Fruit fly (Drosophila melanogaster) whole organism, pupa: ENCODE measurements around the gene baf.

Experiments
- CG10348 ChIP-seq: fragments of 200-800 bp; sonication (Bioruptor generic); IDR thresholded peaks from 2 replicates; pipeline ENCODE4 v1.3.6; 2022; ENCODE audit warnings: missing biosample characterization, missing genetic modification characterization
- CG12605 ChIP-seq: fragments of 200-800 bp; sonication (Bioruptor generic); IDR thresholded peaks from 2 replicates; pipeline ENCODE4 v1.3.6; 2022; ENCODE audit warnings: missing biosample characterization, missing genetic modification characterization
- CG13204 ChIP-seq: fragments of 200-800 bp; sonication (Bioruptor generic); optimal IDR thresholded peaks from 2 replicates; lab custom pipeline; 2018; ENCODE audit warnings: missing biosample characterization, mild to moderate bottlenecking, missing genetic modification characterization, moderate library complexity
- CG14655 ChIP-seq: fragments of 200-800 bp; sonication (Bioruptor generic); optimal IDR thresholded peaks from 3 replicates; lab custom pipeline; 2017; ENCODE audit warnings: mild to moderate bottlenecking, missing biosample characterization, missing genetic modification reagents, missing genetic modification characterization
- CG15710 ChIP-seq: fragments of 200-800 bp; sonication (Bioruptor generic); optimal IDR thresholded peaks from 2 replicates; lab custom pipeline; 2018; ENCODE audit warnings: missing biosample characterization, mild to moderate bottlenecking, missing genetic modification characterization, moderate library complexity
- CG17806 ChIP-seq: fragments of 200-800 bp; sonication (Bioruptor generic); optimal IDR thresholded peaks from 2 replicates; lab custom pipeline; 2018; ENCODE audit warnings: missing biosample characterization, mild to moderate bottlenecking, missing genetic modification characterization, moderate library complexity
- CG32121 ChIP-seq: fragments of 200-800 bp; sonication (Bioruptor generic); IDR thresholded peaks from 2 replicates; pipeline ENCODE4 v1.3.6; 2022; ENCODE audit warnings: missing biosample characterization, missing genetic modification characterization
- CG34367 ChIP-seq: fragments of 200-800 bp; sonication (Bioruptor generic); optimal IDR thresholded peaks from 2 replicates; lab custom pipeline; 2018; ENCODE audit warnings: missing biosample characterization, mild to moderate bottlenecking, missing genetic modification characterization
- CG4496 ChIP-seq: fragments of 200-800 bp; sonication (Bioruptor generic); IDR thresholded peaks from 3 replicates; pipeline ENCODE4 v1.3.6; 2022; ENCODE audit warnings: missing biosample characterization, missing genetic modification characterization
- CG8159 ChIP-seq: fragments of 200-800 bp; sonication (Bioruptor generic); optimal IDR thresholded peaks from 3 replicates; lab custom pipeline; 2018; ENCODE audit warnings: missing biosample characterization, mild to moderate bottlenecking, missing genetic modification characterization, moderate library complexity
- CG8301 ChIP-seq: fragments of 200-800 bp; sonication (Bioruptor generic); optimal IDR thresholded peaks from 2 replicates; lab custom pipeline; 2018; ENCODE audit warnings: missing biosample characterization, mild to moderate bottlenecking, missing genetic modification characterization
- CG9948 ChIP-seq: fragments of 200-800 bp; sonication (Bioruptor generic); optimal IDR thresholded peaks from 2 replicates; lab custom pipeline; 2018; ENCODE audit warnings: missing biosample characterization, mild to moderate bottlenecking, missing genetic modification characterization, moderate library complexity
- D1 ChIP-seq: fragments of 200-800 bp; sonication (Bioruptor generic); optimal IDR thresholded peaks from 2 replicates; lab custom pipeline; 2018; ENCODE audit warnings: missing biosample characterization, mild to moderate bottlenecking, missing genetic modification characterization, moderate library complexity
- EcR ChIP-seq: fragments of 200-800 bp; sonication (Bioruptor generic); optimal IDR thresholded peaks from 3 replicates; lab custom pipeline; 2019; ENCODE audit warnings: missing biosample characterization, missing genetic modification characterization, mild to moderate bottlenecking, moderate library complexity, missing genetic modification reagents
- Ets98B ChIP-seq: fragments of 200-800 bp; sonication (Bioruptor generic); IDR thresholded peaks from 2 replicates; pipeline ENCODE4 v1.3.6; 2022; ENCODE audit warnings: missing biosample characterization, missing genetic modification characterization
- Pif1A ChIP-seq: fragments of 200-800 bp; sonication (Bioruptor generic); optimal IDR thresholded peaks from 3 replicates; lab custom pipeline; 2016; ENCODE audit warnings: missing biosample characterization, missing genetic modification characterization
- Pif1B ChIP-seq: fragments of 200-800 bp; sonication (Bioruptor generic); optimal IDR thresholded peaks from 3 replicates; lab custom pipeline; 2016; ENCODE audit warnings: missing biosample characterization, missing genetic modification characterization
- Snoo ChIP-seq: fragments of 200-800 bp; sonication (Bioruptor generic); optimal IDR thresholded peaks from 3 replicates; lab custom pipeline; 2017; ENCODE audit warnings: missing biosample characterization, mild to moderate bottlenecking, missing genetic modification characterization, inconsistent platforms
- fd96Ca ChIP-seq: fragments of 200-800 bp; sonication (Bioruptor generic); IDR thresholded peaks from 3 replicates; pipeline ENCODE4 v1.3.6; 2022; ENCODE audit warnings: missing biosample characterization, missing genetic modification characterization
- gl ChIP-seq: fragments of 200-800 bp; sonication (Bioruptor generic); optimal IDR thresholded peaks from 2 replicates; lab custom pipeline; 2018; ENCODE audit warnings: missing biosample characterization, mild to moderate bottlenecking, missing genetic modification characterization
- rn ChIP-seq: fragments of 200-800 bp; sonication (Bioruptor generic); IDR thresholded peaks from 2 replicates; pipeline ENCODE4 v1.3.6; 2022; ENCODE audit warnings: missing biosample characterization, missing genetic modification characterization

baf gene

DNA sequence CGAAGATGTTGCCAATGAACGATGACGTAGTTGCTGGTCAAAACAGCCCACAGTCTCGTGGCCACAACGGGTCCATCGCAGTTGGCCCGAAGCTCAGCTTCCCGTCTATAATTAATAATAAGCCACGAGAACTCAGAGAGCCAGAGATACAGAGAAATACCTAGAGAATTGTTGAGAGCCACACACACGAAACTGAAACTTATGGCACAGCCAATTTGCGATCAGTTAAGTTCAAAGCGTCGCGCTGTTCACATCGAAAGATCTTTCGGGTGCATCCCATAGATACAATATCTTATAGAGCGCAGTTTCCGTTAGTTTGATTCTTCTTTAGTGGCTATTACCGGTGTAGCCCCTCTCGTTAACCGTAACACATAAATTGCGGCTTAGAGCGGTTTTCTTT, 16.7 kb upstream of the baf start:
- TF ChIP-seq fd96Ca (GFP tag; lab: Robert Waterston, UW) (no peak), EcR (peak; percentile 20), gl (tag; lab: Kevin White, UChicago) (peak; percentile 4), CG14655 (GFP tag; lab: Kevin White, UChicago) (no peak), Snoo (tag; lab: Kevin White, UChicago) (no peak), CG34367 (no peak)

DNA sequence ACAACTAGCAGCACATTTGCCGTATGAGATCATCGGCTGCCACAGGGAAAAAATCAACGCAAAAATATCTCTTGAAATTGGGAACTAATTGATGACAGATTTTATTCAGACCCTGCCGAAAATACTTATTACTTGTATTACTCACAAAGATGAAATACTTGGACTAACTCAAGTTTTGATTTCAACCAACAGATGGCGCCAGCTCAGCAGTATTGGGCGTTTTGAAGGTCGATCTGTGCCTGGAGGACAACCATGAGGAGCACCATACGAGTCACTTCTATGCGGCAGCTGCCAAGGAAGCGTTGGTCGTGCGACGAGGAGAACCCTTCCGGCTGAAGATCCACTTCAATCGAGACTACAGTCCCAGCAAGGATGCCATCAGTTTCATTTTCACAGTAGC, 4.9 kb upstream of the baf start:
- no peak for TF ChIP-seq Pif1B
- no peak for TF ChIP-seq D1 (tag; lab: Kevin White, UChicago)
- TF ChIP-seq CG14655 (GFP tag; lab: Kevin White, UChicago), result no peak
- no peak for TF ChIP-seq CG4496 (GFP tag; lab: Robert Waterston, UW)
- no peak for TF ChIP-seq rn (GFP tag; lab: Robert Waterston, UW)

DNA sequence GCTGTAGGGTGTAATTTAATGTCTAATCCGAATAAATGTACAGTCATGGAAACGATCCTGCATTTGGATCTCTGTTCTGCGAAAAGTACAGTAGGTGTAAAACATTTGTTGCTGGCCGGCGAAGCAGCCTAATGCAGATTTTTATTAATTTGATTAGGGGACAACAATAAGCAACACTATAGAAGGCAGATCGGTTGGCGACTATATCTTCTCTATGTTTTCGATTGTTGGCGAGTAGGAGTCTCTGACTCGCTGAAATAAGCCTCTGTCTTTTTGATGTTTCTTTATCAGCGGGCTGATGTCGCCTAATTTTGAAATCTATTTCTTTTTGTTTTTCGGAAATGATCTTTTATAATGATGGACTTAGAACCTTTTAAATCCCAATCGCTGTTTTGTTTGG, 840 bp downstream of the baf start:
- TF ChIP-seq CG9948 (tag; lab: Kevin White, UChicago), result no peak
- TF ChIP-seq fd96Ca (GFP tag; lab: Robert Waterston, UW), result no peak
- TF ChIP-seq CG14655 (GFP tag; lab: Kevin White, UChicago), result no peak
- TF ChIP-seq CG8159, result no peak
- no peak for TF ChIP-seq CG15710
- no peak for TF ChIP-seq CG10348 (GFP tag; lab: Robert Waterston, UW)
- no peak for TF ChIP-seq CG17806 (tag; lab: Kevin White, UChicago)
- TF ChIP-seq CG8301 (tag; lab: Kevin White, UChicago), result no peak
- no peak for TF ChIP-seq CG34367
- no peak for TF ChIP-seq CG4496 (GFP tag; lab: Robert Waterston, UW)
- no peak for TF ChIP-seq CG13204
- TF ChIP-seq gl (tag; lab: Kevin White, UChicago), result no peak
- TF ChIP-seq CG32121, result no peak
- TF ChIP-seq Pif1B, result no peak
- no peak for TF ChIP-seq EcR
- no peak for TF ChIP-seq Pif1A
- TF ChIP-seq Ets98B, result no peak
- no peak for TF ChIP-seq CG12605 (GFP tag; lab: Robert Waterston, UW)
- no peak for TF ChIP-seq Snoo (tag; lab: Kevin White, UChicago)

dm6 chr2L:8030693-8031210, 1.5 kb downstream of the baf start, which contains the start of gene Cka:
Cka (plus strand) TSS chr2L:8030721.
- TF ChIP-seq D1 (tag; lab: Kevin White, UChicago) (no peak), rn (GFP tag; lab: Robert Waterston, UW) (no peak), CG12605 (GFP tag; lab: Robert Waterston, UW) (no peak), CG34367 (no peak), CG32121 (no peak), Pif1B (no peak), CG14655 (GFP tag; lab: Kevin White, UChicago) (no peak), CG8159 (peak; percentile 34), Snoo (tag; lab: Kevin White, UChicago) (peak; percentile 5), Pif1A (no peak), EcR (no peak), fd96Ca (GFP tag; lab: Robert Waterston, UW) (peak; percentile 44; the same call in 1 of the 3 replicates), Ets98B (no peak), CG13204 (peak; percentile 57), CG10348 (GFP tag; lab: Robert Waterston, UW) (no peak), gl (tag; lab: Kevin White, UChicago) (no peak), CG4496 (GFP tag; lab: Robert Waterston, UW) (peak; percentile 69; the same call in 1 of the 3 replicates), CG15710 (no peak), CG17806 (tag; lab: Kevin White, UChicago) (no peak), CG9948 (tag; lab: Kevin White, UChicago) (no peak), CG8301 (tag; lab: Kevin White, UChicago) (no peak)

dm6 chr2L:8031588-8031987, 2.3 kb downstream of the baf start:
- TF ChIP-seq EcR, result peak; percentile 54
- TF ChIP-seq CG13204, result peak; percentile 25
- no peak for TF ChIP-seq Ets98B
- no peak for TF ChIP-seq CG14655 (GFP tag; lab: Kevin White, UChicago)
- TF ChIP-seq CG4496 (GFP tag; lab: Robert Waterston, UW), result peak; percentile 38; the same call in 1 of the 3 replicates
- no peak for TF ChIP-seq CG17806 (tag; lab: Kevin White, UChicago)
- TF ChIP-seq CG12605 (GFP tag; lab: Robert Waterston, UW), result peak; percentile 29; the same call in 1 of the 2 replicates

DNA sequence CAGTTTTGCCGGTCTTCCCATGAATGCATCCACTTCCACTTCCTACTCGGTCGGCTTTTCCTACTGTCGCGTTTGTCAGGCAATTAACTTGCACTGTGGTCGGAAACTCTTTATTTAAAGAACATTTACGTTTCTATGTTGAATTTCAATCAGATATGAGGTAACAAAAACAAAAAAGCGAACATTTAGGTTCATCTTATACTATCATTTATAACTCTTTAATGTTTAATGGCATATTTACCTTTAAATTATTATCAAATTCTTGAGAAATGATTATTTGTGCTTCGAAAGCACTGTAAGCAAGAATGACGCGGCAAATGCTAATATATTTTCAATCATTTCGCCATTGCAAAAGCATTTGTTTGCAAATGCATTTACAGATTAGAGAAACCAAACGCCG, 4.5 kb downstream of the baf start:
- TF ChIP-seq CG32121, result peak; percentile 37; the same call in 1 of the 2 replicates
- TF ChIP-seq CG8301 (tag; lab: Kevin White, UChicago), result peak; percentile 28
- no peak for TF ChIP-seq gl (tag; lab: Kevin White, UChicago)
- TF ChIP-seq CG4496 (GFP tag; lab: Robert Waterston, UW), result peak; percentile 55; the same call in 1 of the 3 replicates
- no peak for TF ChIP-seq CG9948 (tag; lab: Kevin White, UChicago)
- TF ChIP-seq CG10348 (GFP tag; lab: Robert Waterston, UW), result no peak
- no peak for TF ChIP-seq CG14655 (GFP tag; lab: Kevin White, UChicago)
- TF ChIP-seq Pif1A, result peak; percentile 18
- no peak for TF ChIP-seq Ets98B
- TF ChIP-seq CG34367, result no peak
- TF ChIP-seq fd96Ca (GFP tag; lab: Robert Waterston, UW), result no peak
- no peak for TF ChIP-seq CG15710
- TF ChIP-seq CG13204, result no peak
- TF ChIP-seq CG12605 (GFP tag; lab: Robert Waterston, UW), result 0 out of 2 replicates have a peak, but pooled peaks have one; percentile 16
- peak; percentile 6 for TF ChIP-seq CG17806 (tag; lab: Kevin White, UChicago)
- no peak for TF ChIP-seq D1 (tag; lab: Kevin White, UChicago)
- TF ChIP-seq CG8159, result no peak
- no peak for TF ChIP-seq EcR
- TF ChIP-seq Snoo (tag; lab: Kevin White, UChicago), result no peak
- no peak for TF ChIP-seq Pif1B
- TF ChIP-seq rn (GFP tag; lab: Robert Waterston, UW), result no peak
